Worm (Caenorhabditis elegans) whole organism, L4 larva: Measurements from ENCODE around the gene R10D12.7.

Experiments used
- F49E8.2 ChIP-seq: sonication (generic microtip); optimal IDR thresholded peaks from 2 replicates; lab custom pipeline; 2016; ENCODE audit warnings: missing compliant biosample characterization, mild to moderate bottlenecking, missing genetic modification characterization, borderline replicate concordance
- R02D3.7 ChIP-seq: fragments of 150-350 bp; sonication (generic microtip); optimal IDR thresholded peaks from 3 replicates; lab custom pipeline; 2014; ENCODE audit warnings: missing biosample characterization, missing genetic modification characterization
- Y5F2A.4 ChIP-seq: fragments of 200-800 bp; sonication (Bioruptor generic); optimal IDR thresholded peaks from 2 replicates; lab custom pipeline; 2018; ENCODE audit warnings: mild to moderate bottlenecking, missing genetic modification characterization, missing compliant biosample characterization
- ZK337.2 ChIP-seq: fragments of 200-800 bp; sonication (Bioruptor generic); IDR thresholded peaks from 2 replicates; pipeline ENCODE4 v1.3.6; 2022; ENCODE audit warnings: missing genetic modification reagents, missing genetic modification characterization, missing compliant biosample characterization
- aha-1 ChIP-seq: fragments of 150-350 bp; peaks from one replicate; lab custom pipeline; 2014; ENCODE audit warnings: missing biosample characterization, missing genetic modification characterization
- aly-2 ChIP-seq: sonication (generic microtip); optimal IDR thresholded peaks from 2 replicates; lab custom pipeline; 2018; ENCODE audit warnings: missing biosample characterization, missing genetic modification characterization
- ceh-20 ChIP-seq: fragments of 200-800 bp; sonication (Bioruptor generic); IDR thresholded peaks from 2 replicates; pipeline ENCODE4 v1.3.6; 2022; ENCODE audit warnings: missing genetic modification reagents, missing genetic modification characterization, missing compliant biosample characterization
- daf-12 ChIP-seq: fragments of 150-350 bp; optimal IDR thresholded peaks from 2 replicates; lab custom pipeline; 2014; ENCODE audit warnings: missing biosample characterization, missing genetic modification reagents, missing genetic modification characterization
- daf-16 ChIP-seq, 3 experiments: sonication (generic microtip); optimal IDR thresholded peaks; 2 replicates each; lab custom pipeline; 2016 to 2017; ENCODE audit warnings: missing genetic modification characterization in 3 of 3, missing genetic modification reagents in 3 of 3, mild to moderate bottlenecking in 2 of 3, missing compliant biosample characterization in 2 of 3, missing biosample characterization in 1 of 3, moderate library complexity in 1 of 3
- daf-8 ChIP-seq: fragments of 200-800 bp; sonication (Bioruptor generic); IDR thresholded peaks from 2 replicates; pipeline ENCODE4 v1.3.6; 2022; ENCODE audit warnings: missing genetic modification characterization, missing compliant biosample characterization
- dmd-6 ChIP-seq: fragments of 200-800 bp; sonication (Bioruptor generic); IDR thresholded peaks from 2 replicates; pipeline ENCODE4 v1.3.6; 2022; ENCODE audit warnings: missing genetic modification reagents, missing genetic modification characterization, missing compliant biosample characterization
- dmd-9 ChIP-seq: fragments of 200-800 bp; sonication (Bioruptor generic); IDR thresholded peaks from 2 replicates; pipeline ENCODE4 v1.3.6; 2022; ENCODE audit warnings: missing genetic modification reagents, missing genetic modification characterization, missing compliant biosample characterization
- dpl-1 ChIP-seq: fragments of 150-350 bp; optimal IDR thresholded peaks from 2 replicates; lab custom pipeline; 2014; ENCODE audit warnings: missing biosample characterization, missing genetic modification reagents, missing genetic modification characterization
- dve-1 ChIP-seq: sonication (generic microtip); optimal IDR thresholded peaks from 2 replicates; lab custom pipeline; 2017; ENCODE audit warnings: antibody characterized with exemption, mild to moderate bottlenecking, missing genetic modification characterization, missing compliant biosample characterization; ENCODE audit not compliant: insufficient read depth
- egl-43 ChIP-seq: fragments of 200-800 bp; sonication (Bioruptor generic); IDR thresholded peaks from 2 replicates; pipeline ENCODE4 v1.3.6; 2022; ENCODE audit warnings: missing genetic modification reagents, missing genetic modification characterization, missing compliant biosample characterization
- gei-8 ChIP-seq: fragments of 200-800 bp; sonication (Bioruptor generic); optimal IDR thresholded peaks from 2 replicates; lab custom pipeline; 2018; ENCODE audit warnings: mild to moderate bottlenecking, missing genetic modification characterization, missing compliant biosample characterization
- lin-29 ChIP-seq: fragments of 200-800 bp; sonication (Bioruptor generic); IDR thresholded peaks from 2 replicates; pipeline ENCODE4 v1.3.6; 2022; ENCODE audit warnings: missing genetic modification reagents, missing genetic modification characterization, missing compliant biosample characterization
- lir-3 ChIP-seq: sonication (generic microtip); optimal IDR thresholded peaks from 2 replicates; lab custom pipeline; 2016; ENCODE audit warnings: mild to moderate bottlenecking, missing genetic modification characterization, missing compliant biosample characterization
- lsy-2 ChIP-seq, 2 experiments: fragments of 150-350 bp in 1 of 2; sonication (generic microtip) in 1 of 2; optimal IDR thresholded peaks; 2 replicates each; lab custom pipeline; 2014 to 2017; ENCODE audit warnings: missing biosample characterization in 2 of 2, missing genetic modification characterization in 2 of 2
- mdl-1 ChIP-seq, 2 experiments: fragments of 150-350 bp in 1 of 2; sonication (generic microtip) in 1 of 2; optimal IDR thresholded peaks; 2 replicates each; lab custom pipeline; 2014 to 2017; ENCODE audit warnings: missing biosample characterization in 2 of 2, missing genetic modification characterization in 2 of 2
- mxl-3 ChIP-seq: fragments of 200-800 bp; sonication (Bioruptor generic); optimal IDR thresholded peaks from 2 replicates; lab custom pipeline; 2018; ENCODE audit warnings: mild to moderate bottlenecking, missing genetic modification characterization, missing compliant biosample characterization
- nhr-10 ChIP-seq: fragments of 150-350 bp; optimal IDR thresholded peaks from 2 replicates; lab custom pipeline; 2014; ENCODE audit warnings: missing biosample characterization, missing genetic modification characterization
- nhr-11 ChIP-seq: fragments of 150-350 bp; optimal IDR thresholded peaks from 2 replicates; lab custom pipeline; 2014; ENCODE audit warnings: missing biosample characterization, missing genetic modification characterization
- nhr-237 ChIP-seq: sonication (generic microtip); optimal IDR thresholded peaks from 2 replicates; lab custom pipeline; 2017; ENCODE audit warnings: missing biosample characterization, missing genetic modification characterization
- nhr-28 ChIP-seq: fragments of 150-350 bp; optimal IDR thresholded peaks from 2 replicates; lab custom pipeline; 2014; ENCODE audit warnings: missing biosample characterization, missing genetic modification characterization
- nhr-42 ChIP-seq: fragments of 200-800 bp; sonication (Bioruptor generic); IDR thresholded peaks from 2 replicates; pipeline ENCODE4 v1.3.6; 2022; ENCODE audit warnings: missing genetic modification characterization, missing compliant biosample characterization
- pqm-1 ChIP-seq: sonication (generic microtip); optimal IDR thresholded peaks from 2 replicates; lab custom pipeline; 2017; ENCODE audit warnings: missing biosample characterization, missing genetic modification characterization
- sdz-12 ChIP-seq: fragments of 200-800 bp; sonication (Bioruptor generic); optimal IDR thresholded peaks from 2 replicates; lab custom pipeline; 2018; ENCODE audit warnings: mild to moderate bottlenecking, missing genetic modification characterization, missing compliant biosample characterization
- snpc-4 ChIP-seq: fragments of 150-350 bp; optimal IDR thresholded peaks from 2 replicates; lab custom pipeline; 2014; ENCODE audit warnings: missing biosample characterization, missing genetic modification characterization
- tag-97 ChIP-seq: fragments of 200-800 bp; sonication (Bioruptor generic); IDR thresholded peaks from 2 replicates; pipeline ENCODE4 v1.3.6; 2022; ENCODE audit warnings: missing genetic modification characterization, missing compliant biosample characterization
- unc-62 ChIP-seq, 3 experiments: fragments of 150-350 bp in 1 of 3; sonication (generic microtip); optimal IDR thresholded peaks in 2 of 3; peaks in 1 of 3; 1 replicate in 1 of 3; 2 replicates in 2 of 3; lab custom pipeline; 2014 to 2017; ENCODE audit warnings: missing biosample characterization in 3 of 3, missing genetic modification characterization in 3 of 3, missing genetic modification reagents in 3 of 3, missing genotype in 1 of 3
- zag-1 ChIP-seq: fragments of 150-350 bp; optimal IDR thresholded peaks from 2 replicates; lab custom pipeline; 2014; ENCODE audit warnings: missing biosample characterization, missing genetic modification characterization
- zip-2 ChIP-seq: fragments of 150-350 bp; optimal IDR thresholded peaks from 2 replicates; lab custom pipeline; 2014; ENCODE audit warnings: missing biosample characterization, missing genetic modification characterization

Gene R10D12.7

ce11 chrV:13942082-13942481 lies 7.8 kb upstream of the R10D12.7 start, which contains the start of gene dpr-1:
TSS of gene dpr-1 (minus strand) at chrV:13942182.
- no peak for TF ChIP-seq lin-29 (GFP tag; lab: Robert Waterston, UW)
- no peak for TF ChIP-seq mxl-3
- TF ChIP-seq, all 104 proteins: peak for 0

ce11 chrV:13946385-13947019 lies 3.4 kb upstream of the R10D12.7 start, which contains the start of the genes srx-10 and clec-226:
TSS of gene srx-10 (minus strand) at chrV:13946485.
TSS of gene clec-226 (plus strand) at chrV:13946969.
- no peak for TF ChIP-seq lir-3 (tag; lab: Kevin White, UChicago)

- TF ChIP-seq dpl-1 (GFP tag; lab: Kevin White, UChicago) (no peak), pqm-1 (tag; lab: Kevin White, UChicago) (peak; percentile 3), zip-2 (tag; lab: Kevin White, UChicago) (no peak), R02D3.7 (no peak), nhr-28 (tag; lab: Kevin White, UChicago) (peak; percentile 52)
Measured at ce11 chrV:13949010-13949409, 842 bp upstream of the R10D12.7 start, which contains the start of gene R10D12.6. TSS of gene R10D12.6 (plus strand) at chrV:13949310.

ce11 chrV:13953191-13953590 lies 3.3 kb downstream of the R10D12.7 start, which contains the start of gene R10D12.8:
TSS of gene R10D12.8 (minus strand) at chrV:13953291.
- TF ChIP-seq F49E8.2 (tag; lab: Kevin White, UChicago) (no peak), nhr-28 (tag; lab: Kevin White, UChicago) (peak; percentile 10), nhr-237 (tag; lab: Kevin White, UChicago) (no peak), daf-8 (GFP tag; lab: Robert Waterston, UW) (no peak)
- TF ChIP-seq, all 104 proteins: peak for 1

- TF ChIP-seq R02D3.7 (no peak), pqm-1 (tag; lab: Kevin White, UChicago) (peak; percentile 17), aha-1 (peak; percentile 7), sdz-12 (GFP tag; lab: Kevin White, UChicago) (no peak), nhr-28 (tag; lab: Kevin White, UChicago) (peak; percentile 87), nhr-42 (GFP tag; lab: Robert Waterston, UW) (no peak)
Measured at ce11 chrV:13954056-13954455, 4.2 kb downstream of the R10D12.7 start, which contains the start of gene swt-6. TSS of gene swt-6 (plus strand) at chrV:13954356.

- TF ChIP-seq dve-1 = peak; percentile 18
- TF ChIP-seq lsy-2 (tag; optimal IDR thresholded peaks at IDR 0.05; lab: Kevin White, UChicago) = no peak
- TF ChIP-seq daf-12 (tag; lab: Kevin White, UChicago) = no peak
- no peak for TF ChIP-seq ceh-20 (GFP tag; lab: Robert Waterston, UW)
- TF ChIP-seq daf-16 (GFP tag; optimal IDR thresholded peaks at IDR 0.05; lab: Kevin White, UChicago) = no peak
- peak; percentile 29 for TF ChIP-seq daf-16 (tag; optimal IDR thresholded peaks at IDR 0.05; lab: Kevin White, UChicago)
- peak in 1 of 2 experiments; percentile 91 for TF ChIP-seq unc-62 (GFP tag; optimal IDR thresholded peaks at IDR 0.05 in 1 of 2; lab: Kevin White, UChicago)
- no peak for TF ChIP-seq unc-62 (tag; optimal IDR thresholded peaks at IDR 0.05; lab: Kevin White, UChicago)
Measured at ce11 chrV:13955370-13956089, 5.7 kb downstream of the R10D12.7 start.

ce11 chrV:13957691-13958090 lies 7.8 kb downstream of the R10D12.7 start:
- TF ChIP-seq aha-1 (peak; percentile 91), dmd-6 (GFP tag; lab: Robert Waterston, UW) (no peak)

ce11 chrV:13958247-13958646 lies 8.4 kb downstream of the R10D12.7 start, which contains the start of gene R10D12.10:
TSS of gene R10D12.10 (minus strand) at chrV:13958347.
- TF ChIP-seq R02D3.7 = no peak
- TF ChIP-seq ZK337.2 = no peak
- no peak for TF ChIP-seq nhr-10
- no peak for TF ChIP-seq mdl-1 (tag; optimal IDR thresholded peaks at IDR 0.05; lab: Kevin White, UChicago)
- no peak for TF ChIP-seq Y5F2A.4 (GFP tag; lab: Kevin White, UChicago)
- TF ChIP-seq aly-2 = no peak
- TF ChIP-seq snpc-4 (tag; lab: Kevin White, UChicago) = no peak
- TF ChIP-seq zag-1 (tag; lab: Kevin White, UChicago) = no peak
- TF ChIP-seq nhr-237 (tag; lab: Kevin White, UChicago) = no peak
- TF ChIP-seq F49E8.2 (tag; lab: Kevin White, UChicago) = no peak
- no peak for TF ChIP-seq nhr-11 (tag; lab: Kevin White, UChicago)
- no peak for TF ChIP-seq egl-43 (GFP tag; lab: Robert Waterston, UW)
- no peak for TF ChIP-seq gei-8 (GFP tag; lab: Kevin White, UChicago)
- no peak for TF ChIP-seq zip-2 (tag; lab: Kevin White, UChicago)
- TF ChIP-seq tag-97 (GFP tag; lab: Robert Waterston, UW) = no peak
- no peak for TF ChIP-seq dmd-9 (GFP tag; lab: Robert Waterston, UW)
- TF ChIP-seq mxl-3 = no peak
